Fruit fly (Drosophila melanogaster): Measurements from ENCODE around the gene Wnt5.
A peak's percentile ranks its signal among the peaks of the same experiment; 100 is the strongest.

The Wnt5 gene

dm6 chrX:18546785-18547184 lies 41.6 kb upstream of the Wnt5 start (continued):
- peak; percentile 81 for TF ChIP-seq fd3F (GFP tag; optimal IDR thresholded peaks at IDR 0.05)
- peak; percentile 64 for TF ChIP-seq CG1233 (GFP tag; optimal IDR thresholded peaks at IDR 0.05)
- TF ChIP-seq kah (GFP tag; optimal IDR thresholded peaks at IDR 0.05), result peak; percentile 34
- TF ChIP-seq corto (GFP tag; optimal IDR thresholded peaks at IDR 0.05), result no peak
- peak; percentile 61 for TF ChIP-seq Dad (GFP tag; optimal IDR thresholded peaks at IDR 0.05)
- TF ChIP-seq sob (GFP tag; IDR thresholded peaks at IDR 0.05), result peak; percentile 90
- peak; percentile 59 for TF ChIP-seq CG15514 (GFP tag; optimal IDR thresholded peaks at IDR 0.05)
- no peak for TF ChIP-seq CG2129 (GFP tag; IDR thresholded peaks at IDR 0.05; ENCODE audit: partially characterized antibody)
- peak; percentile 53 for TF ChIP-seq CG12104 (GFP tag; optimal IDR thresholded peaks at IDR 0.05)
- peak; percentile 50 for TF ChIP-seq tio (GFP tag; optimal IDR thresholded peaks at IDR 0.05)
- TF ChIP-seq CG14860 (GFP tag; IDR thresholded peaks at IDR 0.05; ENCODE audit: partially characterized antibody), result no peak
- TF ChIP-seq Max (GFP tag; optimal IDR thresholded peaks at IDR 0.05), result peak; percentile 48
- TF ChIP-seq cato (GFP tag; optimal IDR thresholded peaks at IDR 0.05; ENCODE audit: borderline replicate concordance), result peak; percentile 8
- TF ChIP-seq bigmax (GFP tag; optimal IDR thresholded peaks at IDR 0.05), result no peak
- TF ChIP-seq pum (GFP tag; optimal IDR thresholded peaks at IDR 0.05), result peak; percentile 57
- TF ChIP-seq HHEX (GFP tag; optimal IDR thresholded peaks at IDR 0.05), result peak; percentile 75
- TF ChIP-seq zfh2 (GFP tag; optimal IDR thresholded peaks at IDR 0.05), result peak; percentile 76
- TF ChIP-seq Atf6 (GFP tag; IDR thresholded peaks at IDR 0.05), result peak; percentile 80
- TF ChIP-seq Ravus (GFP tag; IDR thresholded peaks at IDR 0.05), result peak; percentile 69
- TF ChIP-seq CG13424 (tag; optimal IDR thresholded peaks at IDR 0.05), result peak; percentile 85
- TF ChIP-seq Lhr (GFP tag; optimal IDR thresholded peaks at IDR 0.05), result no peak
- TF ChIP-seq CG7271 (tag; optimal IDR thresholded peaks at IDR 0.05), result no peak
- peak; percentile 68 for TF ChIP-seq fd96Cb (tag; optimal IDR thresholded peaks at IDR 0.05)
- TF ChIP-seq H15 (GFP tag; IDR thresholded peaks at IDR 0.05), result peak; percentile 83
- TF ChIP-seq twi (tag; optimal IDR thresholded peaks at IDR 0.05), result peak; percentile 23
- peak; percentile 53 for TF ChIP-seq CrebB (tag; optimal IDR thresholded peaks at IDR 0.05)
- peak; percentile 37 for TF ChIP-seq CG12236 (GFP tag; optimal IDR thresholded peaks at IDR 0.05)
- peak; percentile 86 for TF ChIP-seq CG32772 (GFP tag; IDR thresholded peaks at IDR 0.05)

DNA sequence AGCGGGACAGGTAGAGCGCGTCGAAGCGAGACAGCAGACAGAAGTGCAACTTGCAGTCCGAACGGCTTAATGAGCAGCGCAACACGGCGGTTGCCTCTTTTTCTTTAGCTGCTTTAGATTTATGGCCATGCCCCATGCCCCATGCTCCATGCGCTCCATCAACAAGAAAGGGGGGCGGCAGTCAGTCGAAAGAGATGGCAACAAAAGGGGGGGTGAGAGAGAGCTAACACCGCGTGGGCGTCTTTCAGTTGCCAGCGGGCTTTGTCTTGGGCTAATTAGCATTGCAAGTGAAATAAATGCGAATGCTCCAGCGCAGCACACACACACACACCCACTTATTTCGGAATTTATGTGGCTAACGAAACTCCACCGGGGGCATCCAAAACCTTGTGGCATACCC lies 40.0 kb upstream of the Wnt5 start:
- TF ChIP-seq sr (GFP tag; IDR thresholded peaks at IDR 0.05) (peak; percentile 90), sens (GFP tag) (peak; percentile 48), nerfin-2 (GFP tag; IDR thresholded peaks at IDR 0.05; ENCODE audit: partially characterized antibody) (no peak)

DNA sequence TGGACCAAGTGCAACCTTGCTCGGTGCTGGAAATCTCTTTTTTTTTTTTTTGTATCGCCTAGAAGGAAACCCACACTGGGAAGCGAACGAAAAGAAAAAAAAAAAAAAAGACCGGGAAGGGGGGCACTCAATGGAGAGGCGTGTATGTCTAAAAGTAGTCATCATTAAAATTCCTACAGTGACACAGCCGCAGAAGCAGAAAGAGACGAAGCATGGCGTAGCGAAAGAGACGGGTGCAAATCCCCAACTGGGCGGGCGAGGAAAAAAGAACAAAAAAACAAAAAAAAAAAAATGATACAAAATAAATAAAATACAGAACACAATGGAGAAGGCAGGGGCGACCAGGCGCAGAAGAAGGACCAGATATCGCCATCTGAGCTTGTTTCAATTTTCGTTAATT lies 39.5 kb upstream of the Wnt5 start:
- TF ChIP-seq bsh (GFP tag; optimal IDR thresholded peaks at IDR 0.05) (peak in 1 of 2 experiments; percentile 68), nom (GFP tag; optimal IDR thresholded peaks at IDR 0.05) (peak; percentile 85), sd (tag; optimal IDR thresholded peaks at IDR 0.05) (peak; percentile 39), pita (GFP tag; optimal IDR thresholded peaks at IDR 0.05) (no peak), CG15073 (GFP tag; optimal IDR thresholded peaks at IDR 0.05) (no peak)

dm6 chrX:18543328-18543727 lies 38.1 kb upstream of the Wnt5 start:
- TF ChIP-seq Hsf (GFP tag; optimal IDR thresholded peaks at IDR 0.05) (no peak), en (GFP tag; optimal IDR thresholded peaks at IDR 0.05) (no peak), Dll (GFP tag; IDR thresholded peaks at IDR 0.05; ENCODE audit: partially characterized antibody) (no peak), Bteb2 (GFP tag; optimal IDR thresholded peaks at IDR 0.05) (no peak), esg (GFP tag; conservative IDR thresholded peaks at IDR 0.05) (no peak), CG13775 (GFP tag; optimal IDR thresholded peaks at IDR 0.05) (no peak), schlank (tag; optimal IDR thresholded peaks at IDR 0.05) (no peak), Hmx (GFP tag; optimal IDR thresholded peaks at IDR 0.05) (no peak), Rx (GFP tag; IDR thresholded peaks at IDR 0.05) (no peak), grau (tag; optimal IDR thresholded peaks at IDR 0.05) (no peak), bab2 (GFP tag; optimal IDR thresholded peaks at IDR 0.05) (no peak), HLH3B (GFP tag; IDR thresholded peaks at IDR 0.05) (no peak), CG30431 (GFP tag; optimal IDR thresholded peaks at IDR 0.05) (no peak)

Measured in whole organism, embryonic.